Worm (Caenorhabditis elegans) whole organism, L3 larva: ENCODE measurements around the gene ZK507.1.
A peak's percentile ranks its signal among the peaks of the same experiment; 100 is the strongest.

Source experiments
- ZK546.5 ChIP-seq: sonication (generic microtip); optimal IDR thresholded peaks from 2 replicates; lab custom pipeline; 2017; ENCODE audit warnings: missing biosample characterization, missing genetic modification characterization
- aly-2 ChIP-seq: fragments of 150-350 bp; optimal IDR thresholded peaks from 2 replicates; lab custom pipeline; 2014; ENCODE audit warnings: missing biosample characterization, missing genetic modification characterization
- ama-1 ChIP-seq: fragments of 150-350 bp; optimal IDR thresholded peaks from 2 replicates; lab custom pipeline; 2018
- ceh-16 ChIP-seq: sonication (generic microtip); optimal IDR thresholded peaks from 2 replicates; lab custom pipeline; 2017; ENCODE audit warnings: missing biosample characterization, missing genetic modification characterization
- ceh-28 ChIP-seq: fragments of 150-350 bp; optimal IDR thresholded peaks from 2 replicates; lab custom pipeline; 2014; ENCODE audit warnings: missing biosample characterization, missing genetic modification reagents, missing genetic modification characterization
- ceh-82 ChIP-seq: fragments of 150-350 bp; optimal IDR thresholded peaks from 2 replicates; lab custom pipeline; 2014; ENCODE audit warnings: missing biosample characterization, missing genetic modification characterization
- ceh-9 ChIP-seq: sonication (generic microtip); optimal IDR thresholded peaks from 2 replicates; lab custom pipeline; 2018; ENCODE audit warnings: missing biosample characterization, missing genetic modification characterization
- daf-12 ChIP-seq: fragments of 150-350 bp; optimal IDR thresholded peaks from 2 replicates; lab custom pipeline; 2014; ENCODE audit warnings: missing biosample characterization, missing genetic modification reagents, missing genetic modification characterization
- egl-27 ChIP-seq: sonication (generic microtip); optimal IDR thresholded peaks from 4 replicates; lab custom pipeline; 2017; ENCODE audit warnings: missing biosample characterization, missing genetic modification reagents, missing genetic modification characterization
- egl-5 ChIP-seq: fragments of 150-350 bp; optimal IDR thresholded peaks from 2 replicates; lab custom pipeline; 2017; ENCODE audit warnings: missing biosample characterization, missing genetic modification reagents, missing genetic modification characterization, inconsistent platforms
- elt-1 ChIP-seq: fragments of 150-350 bp; optimal IDR thresholded peaks from 2 replicates; lab custom pipeline; 2014; ENCODE audit warnings: missing biosample characterization, missing genetic modification characterization
- fkh-10 ChIP-seq: sonication (generic microtip); optimal IDR thresholded peaks from 2 replicates; lab custom pipeline; 2017; ENCODE audit warnings: missing biosample characterization, missing genetic modification reagents, missing genetic modification characterization
- fkh-2 ChIP-seq: fragments of 150-350 bp; optimal IDR thresholded peaks from 2 replicates; lab custom pipeline; 2014; ENCODE audit warnings: missing biosample characterization, missing genetic modification reagents, missing genetic modification characterization
- hmg-11 ChIP-seq: sonication (generic microtip); optimal IDR thresholded peaks from 2 replicates; lab custom pipeline; 2016; ENCODE audit warnings: missing genetic modification characterization, missing compliant biosample characterization
- jun-1 ChIP-seq: fragments of 150-350 bp; optimal IDR thresholded peaks from 2 replicates; lab custom pipeline; 2014; ENCODE audit warnings: missing biosample characterization, missing genetic modification reagents, missing genetic modification characterization
- lin-15B ChIP-seq: fragments of 150-350 bp; optimal IDR thresholded peaks from 2 replicates; lab custom pipeline; 2014; ENCODE audit warnings: missing biosample characterization, missing genetic modification characterization
- lsy-12 ChIP-seq: sonication (generic microtip); optimal IDR thresholded peaks from 2 replicates; lab custom pipeline; 2016; ENCODE audit warnings: mild to moderate bottlenecking, missing genetic modification characterization, missing compliant biosample characterization
- mdl-1 ChIP-seq: fragments of 150-350 bp; optimal IDR thresholded peaks from 2 replicates; lab custom pipeline; 2014; ENCODE audit warnings: missing biosample characterization, missing genetic modification characterization
- nfya-1 ChIP-seq: sonication (generic microtip); optimal IDR thresholded peaks from 2 replicates; lab custom pipeline; 2017; ENCODE audit warnings: missing genetic modification characterization, mild to moderate bottlenecking, missing compliant biosample characterization, antibody characterized with exemption, moderate library complexity; ENCODE audit not compliant: insufficient read depth
- nhr-23 ChIP-seq: fragments of 150-350 bp; optimal IDR thresholded peaks from 2 replicates; lab custom pipeline; 2014; ENCODE audit warnings: missing biosample characterization, missing genetic modification reagents, missing genetic modification characterization
- nhr-237 ChIP-seq: fragments of 150-350 bp; optimal IDR thresholded peaks from 2 replicates; lab custom pipeline; 2014; ENCODE audit warnings: missing biosample characterization, missing genetic modification characterization
- nhr-25 ChIP-seq: sonication (generic microtip); optimal IDR thresholded peaks from 2 replicates; lab custom pipeline; 2017; ENCODE audit warnings: missing biosample characterization, missing genetic modification characterization
- nhr-28 ChIP-seq: fragments of 150-350 bp; optimal IDR thresholded peaks from 2 replicates; lab custom pipeline; 2014; ENCODE audit warnings: missing biosample characterization, missing genetic modification characterization
- nhr-43 ChIP-seq: sonication (generic microtip); optimal IDR thresholded peaks from 2 replicates; lab custom pipeline; 2016; ENCODE audit warnings: mild to moderate bottlenecking, missing genetic modification characterization, missing compliant biosample characterization; ENCODE audit not compliant: poor library complexity, severe bottlenecking
- nhr-76 ChIP-seq: fragments of 150-350 bp; sonication (generic microtip); optimal IDR thresholded peaks from 5 replicates; lab custom pipeline; 2014; ENCODE audit warnings: missing biosample characterization, missing genetic modification characterization
- nhr-77 ChIP-seq: fragments of 150-350 bp; optimal IDR thresholded peaks from 2 replicates; lab custom pipeline; 2014; ENCODE audit warnings: missing biosample characterization, missing genetic modification characterization
- sea-2 ChIP-seq: fragments of 150-350 bp; sonication (generic microtip); optimal IDR thresholded peaks from 4 replicates; lab custom pipeline; 2014; ENCODE audit warnings: missing biosample characterization, missing genetic modification reagents, missing genetic modification characterization
- skn-1 ChIP-seq: fragments of 150-350 bp; optimal IDR thresholded peaks from 2 replicates; lab custom pipeline; 2014; ENCODE audit warnings: missing biosample characterization, missing genetic modification characterization
- snpc-4 ChIP-seq: fragments of 150-350 bp; optimal IDR thresholded peaks from 2 replicates; lab custom pipeline; 2014; ENCODE audit warnings: missing biosample characterization, missing genetic modification characterization
- unc-39 ChIP-seq: sonication (generic microtip); optimal IDR thresholded peaks from 4 replicates; lab custom pipeline; 2017; ENCODE audit warnings: missing biosample characterization, missing genetic modification characterization
- unc-62 ChIP-seq: fragments of 150-350 bp; sonication (generic microtip); optimal IDR thresholded peaks from 4 replicates; lab custom pipeline; 2014; ENCODE audit warnings: missing biosample characterization, missing genetic modification reagents, missing genetic modification characterization
- zag-1 ChIP-seq: fragments of 150-350 bp; optimal IDR thresholded peaks from 2 replicates; lab custom pipeline; 2014; ENCODE audit warnings: missing biosample characterization, missing genetic modification characterization
- ztf-11 ChIP-seq: fragments of 150-350 bp; optimal IDR thresholded peaks from 2 replicates; lab custom pipeline; 2014; ENCODE audit warnings: missing biosample characterization, missing genetic modification characterization
- ztf-4 ChIP-seq: fragments of 150-350 bp; optimal IDR thresholded peaks from 2 replicates; lab custom pipeline; 2014; ENCODE audit warnings: missing biosample characterization, missing genetic modification characterization

The ZK507.1 gene

DNA sequence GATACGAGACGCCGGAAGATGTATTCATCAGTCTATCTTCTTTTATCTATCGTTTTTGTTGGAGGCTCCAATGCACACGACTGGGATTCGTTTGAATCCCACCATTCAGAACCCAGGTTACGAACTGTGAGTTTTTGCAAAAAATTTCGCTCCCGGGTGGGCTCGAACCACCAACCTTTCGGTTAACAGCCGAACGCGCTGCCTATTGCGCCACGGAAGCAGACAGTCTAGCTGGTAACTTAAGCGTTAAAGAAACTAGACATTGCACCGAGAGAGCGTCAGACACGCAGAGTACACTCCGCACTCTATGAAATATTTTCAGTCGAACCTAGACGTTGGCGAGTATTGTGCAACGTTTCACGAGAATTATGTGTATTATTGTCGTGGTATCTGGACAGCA is 2.9 kb upstream of the ZK507.1 start (continued):
- TF ChIP-seq daf-12 (no peak), lsy-12 (tag; lab: Kevin White, UChicago) (peak; percentile 15), ceh-9 (tag; lab: Kevin White, UChicago) (no peak), egl-27 (no peak), nhr-77 (tag; lab: Kevin White, UChicago) (no peak), fkh-2 (tag; lab: Kevin White, UChicago) (no peak), unc-39 (tag; lab: Kevin White, UChicago) (no peak), ceh-82 (tag; lab: Kevin White, UChicago) (no peak), sea-2 (GFP tag; lab: Kevin White, UChicago) (no peak), egl-5 (no peak), nhr-28 (tag; lab: Kevin White, UChicago) (no peak), ceh-16 (tag; lab: Kevin White, UChicago) (no peak), zag-1 (no peak), ztf-4 (tag; lab: Kevin White, UChicago) (no peak), aly-2 (tag; lab: Kevin White, UChicago) (no peak), snpc-4 (tag; lab: Kevin White, UChicago) (no peak), unc-62 (no peak), nfya-1 (tag; lab: Kevin White, UChicago) (no peak), fkh-10 (no peak), mdl-1 (tag; lab: Kevin White, UChicago) (no peak), ama-1 (peak; percentile 30), nhr-43 (tag; lab: Kevin White, UChicago) (peak; percentile 24), nhr-76 (tag; lab: Kevin White, UChicago) (no peak), hmg-11 (no peak), skn-1 (tag; lab: Kevin White, UChicago) (peak; percentile 17)

DNA sequence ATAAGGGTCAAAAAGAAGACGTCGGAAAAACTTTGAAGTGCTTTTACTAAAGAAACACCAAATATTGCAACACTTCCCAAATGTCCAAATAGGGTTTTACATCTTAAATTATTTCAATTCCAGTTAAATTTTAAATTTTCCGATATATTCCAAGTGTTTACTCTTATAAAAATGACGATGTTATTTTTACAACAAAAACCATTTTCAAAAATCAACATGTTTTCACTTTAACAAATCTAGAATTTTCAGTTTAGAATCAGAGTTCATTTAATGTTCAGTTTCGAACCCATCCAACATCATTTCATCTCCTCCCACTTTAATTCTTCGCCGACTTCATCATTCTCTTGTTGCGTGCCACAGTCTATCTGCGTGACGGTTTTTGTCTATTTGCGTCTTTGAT is 2.5 kb upstream of the ZK507.1 start, which contains the start of gene dos-1:
TSS of gene dos-1 (plus strand) at position 301 of the 400 bp plus-strand sequence.
- TF ChIP-seq skn-1 (tag; lab: Kevin White, UChicago): no peak
- TF ChIP-seq sea-2 (GFP tag; lab: Kevin White, UChicago): no peak
- TF ChIP-seq ceh-28 (tag; lab: Kevin White, UChicago): no peak
- no peak for TF ChIP-seq ZK546.5 (tag; lab: Kevin White, UChicago)
- TF ChIP-seq ceh-82 (tag; lab: Kevin White, UChicago): no peak
- no peak for TF ChIP-seq nhr-43 (tag; lab: Kevin White, UChicago)
- no peak for TF ChIP-seq nfya-1 (tag; lab: Kevin White, UChicago)
- TF ChIP-seq nhr-237 (tag; lab: Kevin White, UChicago): no peak
- TF ChIP-seq nhr-23 (tag; lab: Kevin White, UChicago): no peak
- TF ChIP-seq nhr-28 (tag; lab: Kevin White, UChicago): no peak
- no peak for TF ChIP-seq jun-1 (tag; lab: Kevin White, UChicago)
- no peak for TF ChIP-seq nhr-25
- no peak for TF ChIP-seq ztf-11 (tag; lab: Kevin White, UChicago)
- TF ChIP-seq snpc-4 (tag; lab: Kevin White, UChicago): no peak
- TF ChIP-seq zag-1: no peak
- no peak for TF ChIP-seq hmg-11
- no peak for TF ChIP-seq fkh-10
- no peak for TF ChIP-seq ztf-4 (tag; lab: Kevin White, UChicago)

DNA sequence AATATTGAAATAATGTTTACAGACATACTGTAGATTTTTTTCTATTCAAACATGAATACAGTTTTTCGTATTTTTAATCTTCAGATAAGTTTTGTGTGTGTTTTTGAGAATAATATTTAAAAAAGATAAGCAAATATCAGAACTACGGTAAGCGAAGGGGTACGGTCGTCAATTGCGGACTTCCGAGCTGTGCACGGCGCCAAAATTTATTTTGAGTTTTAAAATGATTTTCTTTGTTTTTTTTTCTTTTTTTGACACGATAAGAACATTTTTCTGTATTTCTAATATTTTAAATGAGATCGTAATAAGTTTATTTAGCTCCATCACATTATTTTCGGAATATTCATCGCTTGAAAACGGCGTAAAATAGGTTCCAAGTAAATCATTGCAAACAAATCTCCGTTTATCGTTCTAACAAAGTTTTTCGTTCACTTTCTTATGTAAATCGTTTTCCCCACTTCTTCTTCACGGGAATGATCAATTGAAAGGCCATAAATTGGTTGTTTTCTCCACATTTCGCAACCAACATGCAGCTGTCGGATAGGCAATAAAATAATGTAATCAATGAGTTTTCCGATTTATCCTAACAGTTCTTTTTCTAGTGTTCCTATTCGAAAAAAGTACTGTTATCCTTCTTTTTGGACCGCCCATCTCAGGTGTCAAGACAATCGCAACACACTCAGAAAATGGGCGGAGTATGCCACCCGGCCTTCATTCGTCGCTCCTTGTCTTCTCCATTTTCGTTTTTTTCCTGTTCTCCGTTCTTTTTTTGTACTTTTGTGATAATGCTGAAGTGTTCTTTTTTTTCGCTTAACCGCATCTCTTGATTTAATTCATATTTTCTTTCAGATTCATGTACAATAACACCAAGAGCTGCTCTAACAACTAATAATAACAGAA is 9.5 kb downstream of the ZK507.1 start, which contains the start of gene glp-1:
TSS of gene glp-1 (plus strand) at position 850 of the 900 bp plus-strand sequence.
- no peak for TF ChIP-seq skn-1 (tag; lab: Kevin White, UChicago)
- peak; percentile 68 for TF ChIP-seq egl-5

DNA sequence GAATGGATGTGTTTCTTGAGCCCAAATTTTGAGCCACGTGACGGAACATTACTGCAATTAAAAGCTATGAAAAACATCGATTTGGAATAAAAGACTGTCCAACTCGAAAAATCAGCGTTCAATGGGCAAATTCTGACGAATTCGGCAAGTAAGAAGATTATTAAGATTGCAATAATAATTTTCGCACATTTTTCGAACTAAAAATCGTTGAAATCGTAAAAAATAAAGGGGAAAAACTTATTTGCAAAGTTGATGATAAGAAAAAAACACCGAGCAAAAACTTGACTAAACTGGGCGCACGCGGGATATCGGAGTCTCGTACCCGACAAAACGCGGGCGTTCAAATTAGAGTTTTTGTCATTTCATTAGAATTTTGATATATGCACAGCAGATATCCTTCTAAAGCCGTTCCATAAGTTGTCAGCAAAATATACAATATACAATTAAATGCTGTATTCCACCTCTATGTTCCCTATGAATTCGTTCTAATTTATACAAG is 11.7 kb downstream of the ZK507.1 start, which contains the start of the genes mccc-2 and mrpl-44:
TSS of gene mccc-2 (minus strand) at position 51 of the 499 bp plus-strand sequence.
TSS of gene mrpl-44 (minus strand) at position 51 of the 499 bp plus-strand sequence.
- TF ChIP-seq ceh-9 (tag; lab: Kevin White, UChicago) (no peak), lin-15B (tag; lab: Kevin White, UChicago) (peak; percentile 45), ceh-16 (tag; lab: Kevin White, UChicago) (no peak), skn-1 (tag; lab: Kevin White, UChicago) (no peak), elt-1 (tag; lab: Kevin White, UChicago) (no peak)
